Fruit fly (Drosophila melanogaster) whole organism, embryonic: ENCODE results near the gene CG4955.

ENCODE experiments used
- Adf1 ChIP-seq: fragments of 200-800 bp; sonication (Bioruptor generic); IDR thresholded peaks from 2 replicates; pipeline ENCODE4 v1.3.6; 2022; ENCODE audit warnings: missing biosample characterization, missing genetic modification characterization
- Bteb2 ChIP-seq: fragments of 200-800 bp; sonication (Bioruptor generic); optimal IDR thresholded peaks from 2 replicates; lab custom pipeline; 2016; ENCODE audit warnings: missing biosample characterization, missing genetic modification characterization
- CG10431 ChIP-seq: fragments of 200-800 bp; sonication (Bioruptor generic); optimal IDR thresholded peaks from 3 replicates; lab custom pipeline; 2018; ENCODE audit warnings: missing biosample characterization, mild to moderate bottlenecking, missing genetic modification characterization
- CG11504 ChIP-seq: fragments of 200-800 bp; sonication (Bioruptor generic); optimal IDR thresholded peaks from 3 replicates; lab custom pipeline; 2019; ENCODE audit warnings: missing biosample characterization, mild to moderate bottlenecking, missing genetic modification characterization, moderate library complexity
- CG17912 ChIP-seq: fragments of 200-800 bp; sonication (Bioruptor generic); optimal IDR thresholded peaks from 2 replicates; lab custom pipeline; 2018; ENCODE audit warnings: missing biosample characterization, mild to moderate bottlenecking, missing genetic modification characterization
- CG8388 ChIP-seq: fragments of 200-800 bp; sonication (Bioruptor generic); optimal IDR thresholded peaks from 2 replicates; lab custom pipeline; 2019; ENCODE audit warnings: missing biosample characterization, mild to moderate bottlenecking, missing genetic modification characterization, moderate library complexity
- Deaf1 ChIP-seq: fragments of 200-800 bp; optimal IDR thresholded peaks from 3 replicates; lab custom pipeline; 2019; ENCODE audit warnings: missing biosample characterization, mild to moderate bottlenecking, missing genetic modification characterization, moderate library complexity
- Doc3 ChIP-seq: fragments of 200-800 bp; sonication (Bioruptor generic); IDR thresholded peaks from 3 replicates; pipeline ENCODE4 v1.3.6; 2022; ENCODE audit warnings: missing biosample characterization, missing genetic modification characterization; ENCODE audit not compliant: partially characterized antibody
- Dref ChIP-seq: fragments of 200-800 bp; sonication (Bioruptor generic); IDR thresholded peaks from 2 replicates; pipeline ENCODE4 v1.3.6; 2022; ENCODE audit warnings: missing biosample characterization, missing genetic modification characterization
- Eip74EF ChIP-seq, 2 experiments: fragments of 200-800 bp in 1 of 2; fragments of >200 bp in 1 of 2; sonication (Bioruptor generic) in 1 of 2; optimal IDR thresholded peaks; 2 replicates each; lab custom pipeline; 2017 to 2019; ENCODE audit warnings: missing biosample characterization in 2 of 2, missing genetic modification characterization in 2 of 2, mild to moderate bottlenecking in 1 of 2, moderate library complexity in 1 of 2
- Ets65A ChIP-seq: fragments of 200-800 bp; sonication (Bioruptor generic); peaks from one replicate; lab custom pipeline; 2016; ENCODE audit warnings: missing biosample characterization, missing genetic modification characterization
- Hr39 ChIP-seq: fragments of >200 bp; optimal IDR thresholded peaks from 2 replicates; lab custom pipeline; 2017
- Hr51 ChIP-seq, 2 experiments: fragments of 200-800 bp; sonication (Bioruptor generic); optimal IDR thresholded peaks; 2 replicates in 1 of 2; 3 replicates in 1 of 2; lab custom pipeline; 2016 to 2018; ENCODE audit warnings: missing biosample characterization in 2 of 2, missing genetic modification characterization in 2 of 2, mild to moderate bottlenecking in 1 of 2, moderate library complexity in 1 of 2
- NFAT ChIP-seq: fragments of 200-800 bp; sonication (Bioruptor generic); IDR thresholded peaks from 2 replicates; pipeline ENCODE4 v1.3.6; 2022; ENCODE audit warnings: missing biosample characterization, missing genetic modification characterization
- NfI ChIP-seq: fragments of 200-800 bp; sonication (Bioruptor generic); optimal IDR thresholded peaks from 3 replicates; lab custom pipeline; 2018; ENCODE audit warnings: missing biosample characterization, mild to moderate bottlenecking, missing genetic modification characterization, moderate library complexity
- abd-A ChIP-seq: fragments of 200-800 bp; sonication (Bioruptor generic); optimal IDR thresholded peaks from 3 replicates; lab custom pipeline; 2019; ENCODE audit warnings: missing biosample characterization, mild to moderate bottlenecking, missing genetic modification characterization, moderate library complexity
- al ChIP-seq: fragments of 200-800 bp; sonication (Bioruptor generic); IDR thresholded peaks from 2 replicates; pipeline ENCODE4 v1.3.6; 2022; ENCODE audit warnings: missing biosample characterization, missing genetic modification characterization
- chif ChIP-seq, 2 experiments: fragments of 200-800 bp; sonication (Bioruptor generic); optimal IDR thresholded peaks; 3 replicates each; lab custom pipeline; 2016; ENCODE audit warnings: missing biosample characterization in 2 of 2, missing genetic modification characterization in 2 of 2
- chinmo ChIP-seq: fragments of 200-800 bp; sonication (Bioruptor generic); IDR thresholded peaks from 4 replicates; pipeline ENCODE4 v1.3.6; 2022; ENCODE audit warnings: missing biosample characterization, missing genetic modification characterization; ENCODE audit not compliant: partially characterized antibody
- crol ChIP-seq: fragments of 200-800 bp; sonication (Bioruptor generic); IDR thresholded peaks from 2 replicates; pipeline ENCODE4 v1.3.6; 2022; ENCODE audit warnings: missing biosample characterization, missing genetic modification characterization
- crp ChIP-seq, 2 experiments: fragments of 200-800 bp; sonication (Bioruptor generic); optimal IDR thresholded peaks; 2 replicates in 1 of 2; 3 replicates in 1 of 2; lab custom pipeline; 2017; ENCODE audit warnings: missing biosample characterization in 2 of 2, missing genetic modification characterization in 2 of 2, mild to moderate bottlenecking in 1 of 2, moderate library complexity in 1 of 2
- ewg ChIP-seq: fragments of 200-800 bp; sonication (Bioruptor generic); optimal IDR thresholded peaks from 3 replicates; lab custom pipeline; 2017; ENCODE audit warnings: mild to moderate bottlenecking, missing biosample characterization, missing genetic modification reagents, missing genetic modification characterization
- gcm ChIP-seq: fragments of 200-800 bp; sonication (Bioruptor generic); optimal IDR thresholded peaks from 2 replicates; lab custom pipeline; 2019; ENCODE audit warnings: missing biosample characterization, mild to moderate bottlenecking, missing genetic modification characterization, moderate library complexity
- pzg ChIP-seq: fragments of 200-800 bp; sonication (Bioruptor generic); optimal IDR thresholded peaks from 3 replicates; lab custom pipeline; 2018; ENCODE audit warnings: missing biosample characterization, mild to moderate bottlenecking, missing genetic modification characterization, moderate library complexity
- row ChIP-seq: fragments of 200-800 bp; sonication (Bioruptor generic); IDR thresholded peaks from 3 replicates; pipeline ENCODE4 v1.3.6; 2022; ENCODE audit warnings: missing biosample characterization, missing genetic modification characterization
- scrt ChIP-seq: fragments of 200-800 bp; sonication (Bioruptor generic); optimal IDR thresholded peaks from 2 replicates; lab custom pipeline; 2018; ENCODE audit warnings: missing biosample characterization, mild to moderate bottlenecking, missing genetic modification characterization, moderate library complexity
- sr ChIP-seq: fragments of 200-800 bp; sonication (Bioruptor generic); IDR thresholded peaks from 3 replicates; pipeline ENCODE4 v1.3.6; 2022; ENCODE audit warnings: missing biosample characterization, missing genetic modification characterization
- wor ChIP-seq: fragments of 200-800 bp; sonication (Bioruptor generic); IDR thresholded peaks from 2 replicates; pipeline ENCODE4 v1.3.6; 2022; ENCODE audit warnings: missing biosample characterization, missing genetic modification characterization

Gene CG4955

dm6 chrX:17081147-17081546 is at the start of gene CG4955:
Gene CG4955 (plus strand): TSS chrX:17081447.
- TF ChIP-seq Hr51 (GFP tag; optimal IDR thresholded peaks at IDR 0.05; lab: Kevin White, UChicago) (no peak), CG17912 (GFP tag; lab: Kevin White, UChicago) (no peak), al (no peak), Doc3 (GFP tag; lab: Robert Waterston, UW) (no peak), NFAT (no peak), CG10431 (no peak)

- TF ChIP-seq crp (GFP tag; optimal IDR thresholded peaks at IDR 0.05; lab: Kevin White, UChicago) (peak in 1 of 2 experiments; percentile 58), CG11504 (tag; lab: Kevin White, UChicago) (peak; percentile 93), scrt (GFP tag; lab: Kevin White, UChicago) (peak; percentile 92), CG8388 (GFP tag; lab: Kevin White, UChicago) (no peak), Ets65A (peak; percentile 53), pzg (GFP tag; lab: Kevin White, UChicago) (peak; percentile 5), Eip74EF (GFP tag; optimal IDR thresholded peaks at IDR 0.05; lab: Kevin White, UChicago) (no peak), ewg (peak; percentile 59), NfI (GFP tag; lab: Kevin White, UChicago) (no peak), sr (GFP tag; lab: Robert Waterston, UW) (peak; percentile 59; the same call in 2 of the 3 replicates), gcm (GFP tag; lab: Kevin White, UChicago) (no peak), Hr39 (lab: Kevin White, UChicago) (peak; percentile 70), abd-A (peak; percentile 55), crol (GFP tag; lab: Robert Waterston, UW) (peak; percentile 89), Deaf1 (peak; percentile 51), chif (GFP tag; optimal IDR thresholded peaks at IDR 0.05; lab: Kevin White, UChicago) (no peak), Adf1 (peak; percentile 35; the same call in 1 of the 2 replicates), Dref (GFP tag; lab: Robert Waterston, UW) (0 out of 2 replicates have a peak, but pooled peaks have one; percentile 15), Hr51 (GFP tag; optimal IDR thresholded peaks at IDR 0.05; lab: Kevin White, UChicago) (peak in 1 of 2 experiments; percentile 18)
Observed at dm6 chrX:17047730-17048577, 33.3 kb upstream of the CG4955 start.

dm6 chrX:17066632-17067031 is 14.6 kb upstream of the CG4955 start, which contains the start of gene CG45002:
Gene CG45002 (minus strand): TSS chrX:17066732.
- TF ChIP-seq row (GFP tag; lab: Robert Waterston, UW) (peak; percentile 9; the same call in 1 of the 3 replicates), chinmo (GFP tag; lab: Robert Waterston, UW) (0 out of 4 replicates have a peak, but pooled peaks have one; percentile 39), scrt (GFP tag; lab: Kevin White, UChicago) (peak; percentile 45), Bteb2 (GFP tag; lab: Kevin White, UChicago) (no peak), Adf1 (peak; percentile 13; the same call in 1 of the 2 replicates), crol (GFP tag; lab: Robert Waterston, UW) (peak; percentile 78)

dm6 chrX:17068423-17068822 is 12.8 kb upstream of the CG4955 start, which contains the start of gene CG43077:
Gene CG43077 (minus strand): TSS chrX:17068523.
- no peak for TF ChIP-seq wor (GFP tag; lab: Robert Waterston, UW)
